Worm (Caenorhabditis elegans): ENCODE results near the gene srlf-12.

The srlf-12 gene

DNA sequence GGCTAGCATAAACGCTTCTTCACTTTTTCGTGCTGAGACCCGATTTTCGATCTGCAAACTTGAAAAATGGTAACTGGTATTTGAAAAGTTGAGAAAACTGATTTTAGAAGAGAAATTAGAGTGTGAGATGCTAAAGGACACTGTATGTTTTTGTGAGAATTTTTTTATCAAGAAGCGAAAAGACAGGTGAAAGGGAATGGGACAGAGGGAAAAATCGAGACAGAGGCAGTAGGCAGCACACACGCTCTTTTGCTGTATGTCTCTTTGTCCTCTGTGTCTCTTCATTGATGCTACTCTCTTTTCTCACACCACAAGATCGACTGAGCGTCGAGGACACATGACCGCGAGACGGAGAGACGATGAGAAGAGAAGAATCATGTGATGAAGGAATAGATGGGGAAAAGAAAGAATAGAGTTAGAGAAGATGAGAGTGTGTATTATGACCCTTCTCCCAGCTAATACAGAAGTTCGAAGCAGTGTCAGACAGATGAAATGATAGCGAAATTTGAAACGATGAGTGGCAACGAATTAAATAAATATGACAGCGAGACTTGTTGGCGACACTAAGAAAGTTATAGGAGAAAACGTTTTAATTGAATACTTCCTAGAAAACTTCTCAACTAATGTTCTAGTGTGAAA, 44.1 kb upstream of the srlf-12 start, which contains the start of gene lgg-2 (continued):
- peak; percentile 98 for TF ChIP-seq nhr-6 (tag; optimal IDR thresholded peaks at IDR 0.05)
- TF ChIP-seq ceh-82 (tag; optimal IDR thresholded peaks at IDR 0.05), result peak; percentile 21
- TF ChIP-seq nhr-237 (tag; optimal IDR thresholded peaks at IDR 0.05), result no peak
- TF ChIP-seq egl-27 (tag; optimal IDR thresholded peaks at IDR 0.05), result peak; percentile 97
- TF ChIP-seq F13H6.1 (tag; optimal IDR thresholded peaks at IDR 0.05), result peak; percentile 98
- TF ChIP-seq C34F6.9 (tag; optimal IDR thresholded peaks at IDR 0.05), result peak; percentile 99
- TF ChIP-seq ztf-1 (GFP tag; conservative IDR thresholded peaks at IDR 0.05), result no peak
- peak; percentile 98 for TF ChIP-seq sma-3 (GFP tag; optimal IDR thresholded peaks at IDR 0.05)
- TF ChIP-seq ztf-11 (tag; optimal IDR thresholded peaks at IDR 0.05), result peak; percentile 4
- TF ChIP-seq nhr-10 (tag; optimal IDR thresholded peaks at IDR 0.05), result peak; percentile 70
- TF ChIP-seq snpc-4 (tag; optimal IDR thresholded peaks at IDR 0.05), result peak; percentile 89
- TF ChIP-seq lin-11 (tag; optimal IDR thresholded peaks at IDR 0.05), result peak; percentile 82
- TF ChIP-seq ama-1 (optimal IDR thresholded peaks at IDR 0.05), result no peak
- peak; percentile 93 for TF ChIP-seq unc-62 (GFP tag; optimal IDR thresholded peaks at IDR 0.05)
- TF ChIP-seq peb-1 (tag; optimal IDR thresholded peaks at IDR 0.05), result no peak
- TF ChIP-seq ZK546.5 (tag; optimal IDR thresholded peaks at IDR 0.05), result no peak
- no peak for TF ChIP-seq dmd-4 (tag; optimal IDR thresholded peaks at IDR 0.05)
- TF ChIP-seq lin-39 (tag; optimal IDR thresholded peaks at IDR 0.05), result peak; percentile 53
- TF ChIP-seq unc-55 (GFP tag; optimal IDR thresholded peaks at IDR 0.05), result peak; percentile 80
- peak; percentile 92 for TF ChIP-seq mab-5 (tag; optimal IDR thresholded peaks at IDR 0.05)

DNA sequence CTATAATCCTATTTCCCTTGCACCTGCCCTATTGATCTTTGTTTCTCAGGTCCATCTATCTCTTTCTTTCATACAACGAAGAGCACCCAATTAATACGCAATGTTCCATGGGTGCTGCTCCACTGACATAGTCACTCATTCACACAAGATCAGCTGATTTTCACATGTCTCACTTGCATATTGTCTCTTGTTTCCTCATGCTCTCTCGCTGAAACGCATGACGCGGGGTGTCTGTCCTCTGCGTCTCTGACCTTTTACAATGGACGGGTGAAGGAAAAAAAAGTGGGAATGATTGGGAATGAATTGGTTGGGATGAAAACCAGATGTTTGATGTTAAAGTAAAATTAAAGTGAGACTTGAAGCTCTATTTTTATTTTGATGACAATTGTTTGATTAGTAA, 43.4 kb upstream of the srlf-12 start:
- TF ChIP-seq mdl-1 (tag; optimal IDR thresholded peaks at IDR 0.05), result peak in 1 of 2 experiments; percentile 86
- TF ChIP-seq Y55F3AM.14 (GFP tag; optimal IDR thresholded peaks at IDR 0.05), result peak; percentile 80
- peak; percentile 46 for TF ChIP-seq snpc-4 (tag; optimal IDR thresholded peaks at IDR 0.05)
- no peak for TF ChIP-seq R02D3.7 (tag; optimal IDR thresholded peaks at IDR 0.05)
- peak; percentile 90 for TF ChIP-seq ztf-4 (tag; optimal IDR thresholded peaks at IDR 0.05)
- TF ChIP-seq fos-1 (tag; optimal IDR thresholded peaks at IDR 0.05), result peak; percentile 66
- TF ChIP-seq nhr-23 (tag; optimal IDR thresholded peaks at IDR 0.05), result no peak
- TF ChIP-seq lsy-2 (tag; optimal IDR thresholded peaks at IDR 0.05), result peak; percentile 39 to 93
- peak; percentile 82 for TF ChIP-seq nhr-6 (tag; optimal IDR thresholded peaks at IDR 0.05)
- TF ChIP-seq nhr-10 (tag; optimal IDR thresholded peaks at IDR 0.05), result no peak
- TF ChIP-seq lin-39 (tag; optimal IDR thresholded peaks at IDR 0.05), result no peak
- peak; percentile 34 for TF ChIP-seq unc-55 (GFP tag; optimal IDR thresholded peaks at IDR 0.05)
- peak; percentile 96 for TF ChIP-seq sma-9 (GFP tag; optimal IDR thresholded peaks at IDR 0.05)
- TF ChIP-seq sma-9 (tag; optimal IDR thresholded peaks at IDR 0.05), result no peak
- TF ChIP-seq nhr-129 (tag; optimal IDR thresholded peaks at IDR 0.05), result peak; percentile 97
- TF ChIP-seq ceh-16 (tag; optimal IDR thresholded peaks at IDR 0.05), result no peak
- TF ChIP-seq crh-2 (tag; optimal IDR thresholded peaks at IDR 0.05), result peak; percentile 88
- TF ChIP-seq F13H6.1 (tag; optimal IDR thresholded peaks at IDR 0.05), result peak; percentile 93
- peak; percentile 64 for TF ChIP-seq gmeb-1 (tag; optimal IDR thresholded peaks at IDR 0.05)
- TF ChIP-seq mbf-1 (tag; optimal IDR thresholded peaks at IDR 0.05), result no peak
- TF ChIP-seq ceh-82 (tag; optimal IDR thresholded peaks at IDR 0.05), result no peak
- no peak for TF ChIP-seq unc-62 (GFP tag; optimal IDR thresholded peaks at IDR 0.05)
- TF ChIP-seq lin-13 (GFP tag; optimal IDR thresholded peaks at IDR 0.05), result peak; percentile 77
- TF ChIP-seq skn-1 (tag; optimal IDR thresholded peaks at IDR 0.05), result peak; percentile 31
- TF ChIP-seq lin-11 (tag; optimal IDR thresholded peaks at IDR 0.05), result peak; percentile 74
- TF ChIP-seq unc-39 (tag; optimal IDR thresholded peaks at IDR 0.05), result no peak
- TF ChIP-seq C34F6.9 (tag; optimal IDR thresholded peaks at IDR 0.05), result peak; percentile 96
- TF ChIP-seq alr-1 (tag; optimal IDR thresholded peaks at IDR 0.05), result no peak
- TF ChIP-seq nhr-237 (tag; optimal IDR thresholded peaks at IDR 0.05), result no peak
- no peak for TF ChIP-seq peb-1 (tag; optimal IDR thresholded peaks at IDR 0.05)
- no peak for TF ChIP-seq elt-3 (tag; optimal IDR thresholded peaks at IDR 0.05)
- TF ChIP-seq nhr-11 (tag; optimal IDR thresholded peaks at IDR 0.05), result no peak
- TF ChIP-seq mab-5 (tag; optimal IDR thresholded peaks at IDR 0.05), result peak; percentile 50
- no peak for TF ChIP-seq elt-1 (tag; optimal IDR thresholded peaks at IDR 0.05)
- TF ChIP-seq nhr-21 (tag; optimal IDR thresholded peaks at IDR 0.05), result peak; percentile 80
- TF ChIP-seq ztf-11 (tag; optimal IDR thresholded peaks at IDR 0.05), result no peak
- peak; percentile 74 for TF ChIP-seq nhr-25 (tag; optimal IDR thresholded peaks at IDR 0.05)
- TF ChIP-seq ama-1 (optimal IDR thresholded peaks at IDR 0.05), result peak; percentile 84
- peak; percentile 60 for TF ChIP-seq zag-1 (tag; optimal IDR thresholded peaks at IDR 0.05)
- no peak for TF ChIP-seq nhr-77 (tag; optimal IDR thresholded peaks at IDR 0.05)
- no peak for TF ChIP-seq nhr-12 (tag; optimal IDR thresholded peaks at IDR 0.05)
- TF ChIP-seq sem-4 (tag; optimal IDR thresholded peaks at IDR 0.05), result peak; percentile 91
- no peak for TF ChIP-seq ZK546.5 (tag; optimal IDR thresholded peaks at IDR 0.05)
- TF ChIP-seq dmd-4 (tag; optimal IDR thresholded peaks at IDR 0.05), result no peak
- TF ChIP-seq blmp-1 (tag; optimal IDR thresholded peaks at IDR 0.05; ENCODE audit: insufficient read depth), result peak; percentile 52
- no peak for TF ChIP-seq ztf-1 (GFP tag; conservative IDR thresholded peaks at IDR 0.05)
- TF ChIP-seq sma-3 (GFP tag; optimal IDR thresholded peaks at IDR 0.05), result peak; percentile 71
- no peak for TF ChIP-seq aly-2 (tag; optimal IDR thresholded peaks at IDR 0.05)
- peak; percentile 78 for TF ChIP-seq egl-27 (tag; optimal IDR thresholded peaks at IDR 0.05)

Data from whole organism, L2 larva.